Fruit fly (Drosophila melanogaster): ENCODE results near the gene CG1789.

Gene CG1789

DNA sequence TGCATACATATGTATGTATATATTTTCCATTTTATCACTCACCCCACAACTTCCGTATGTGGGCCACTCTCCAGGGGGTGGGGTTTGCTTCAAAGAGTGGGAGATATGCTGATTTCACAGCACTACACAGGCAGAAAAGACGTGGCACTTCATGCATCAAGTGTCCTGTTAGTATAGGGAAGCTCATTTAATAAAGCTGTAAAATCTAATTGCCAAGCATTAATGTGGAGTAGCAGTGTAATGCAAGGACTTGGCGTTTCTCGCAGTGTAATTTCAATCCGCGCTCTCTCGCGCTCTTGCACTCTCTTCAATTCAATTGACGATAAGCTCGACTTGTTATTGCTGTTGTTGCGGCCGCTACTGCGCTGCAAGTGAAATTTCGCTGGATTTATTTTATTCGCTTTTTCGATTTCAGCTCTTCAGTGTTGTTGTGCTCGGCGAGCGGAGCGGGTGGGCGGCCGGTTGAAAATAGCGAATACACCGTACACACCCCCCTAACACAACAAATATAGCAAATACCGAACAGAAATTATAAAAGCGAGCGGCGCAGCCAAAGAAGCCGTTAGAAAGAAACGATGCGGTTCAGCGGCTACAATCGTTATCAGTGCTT, 11.0 kb upstream of the CG1789 start, which contains the start of gene Hexo2 (continued):
- TF ChIP-seq oc (tag; optimal IDR thresholded peaks at IDR 0.05) (peak; percentile 96), Atf6 (GFP tag; IDR thresholded peaks at IDR 0.05) (peak; percentile 86), CG6854 (GFP tag; optimal IDR thresholded peaks at IDR 0.05) (peak; percentile 39), mirr (GFP tag; optimal IDR thresholded peaks at IDR 0.05) (peak; percentile 58), CG2199 (GFP tag; IDR thresholded peaks at IDR 0.05) (peak; percentile 97), CG10431 (GFP tag; optimal IDR thresholded peaks at IDR 0.05) (peak; percentile 63), gem (tag; optimal IDR thresholded peaks at IDR 0.05) (peak; percentile 93), CkIIα-i1 (GFP tag; IDR thresholded peaks at IDR 0.05) (peak; percentile 79; the same call in 1 of the 2 replicates), CG10321 (GFP tag; IDR thresholded peaks at IDR 0.05) (peak; percentile 55; the same call in 1 of the 2 replicates), E2f2 (GFP tag; IDR thresholded peaks at IDR 0.05) (peak; percentile 74), D (optimal IDR thresholded peaks at IDR 0.05) (no peak), D (GFP tag; optimal IDR thresholded peaks at IDR 0.05) (peak; percentile 94), CG14710 (tag; optimal IDR thresholded peaks at IDR 0.05) (peak; percentile 87), Sox102F (GFP tag; optimal IDR thresholded peaks at IDR 0.05) (peak; percentile 97), Lhr (GFP tag; optimal IDR thresholded peaks at IDR 0.05) (peak; percentile 81), sob (GFP tag; IDR thresholded peaks at IDR 0.05) (peak; percentile 94), tap (tag; optimal IDR thresholded peaks at IDR 0.05) (peak; percentile 90), Ets65A (GFP tag) (peak; percentile 99), CG30431 (GFP tag; optimal IDR thresholded peaks at IDR 0.05) (peak; percentile 94), pan (optimal IDR thresholded peaks at IDR 0.05) (no peak), pan (GFP tag; optimal IDR thresholded peaks at IDR 0.05 in 1 of 2, IDR thresholded peaks at IDR 0.05 in 1 of 2) (peak in 1 of 2 experiments; percentile 96), CG9727 (GFP tag; optimal IDR thresholded peaks at IDR 0.05) (peak; percentile 85), hkb (optimal IDR thresholded peaks at IDR 0.05) (no peak), hkb (GFP tag; IDR thresholded peaks at IDR 0.05) (peak; percentile 96), Elba2 (GFP tag; optimal IDR thresholded peaks at IDR 0.05) (peak; percentile 5), Abd-B (GFP tag; optimal IDR thresholded peaks at IDR 0.05) (peak; percentile 83), Dp (GFP tag; optimal IDR thresholded peaks at IDR 0.05) (no peak), ash1 (GFP tag; optimal IDR thresholded peaks at IDR 0.05) (no peak), Hmr (GFP tag; optimal IDR thresholded peaks at IDR 0.05) (peak; percentile 76), CG17802 (tag; optimal IDR thresholded peaks at IDR 0.05) (peak; percentile 86), Hsf (GFP tag; optimal IDR thresholded peaks at IDR 0.05) (peak; percentile 94), dysf (GFP tag; IDR thresholded peaks at IDR 0.05) (peak; percentile 95), CG30020 (tag; optimal IDR thresholded peaks at IDR 0.05) (peak; percentile 47), Opbp (GFP tag; IDR thresholded peaks at IDR 0.05; ENCODE audit: partially characterized antibody) (no peak), E2f1 (GFP tag; IDR thresholded peaks at IDR 0.05) (peak; percentile 93), Trl (optimal IDR thresholded peaks at IDR 0.05) (peak in 1 of 2 experiments; percentile 18), Trl (GFP tag; optimal IDR thresholded peaks at IDR 0.05) (peak; percentile 91), BEAF-32 (GFP tag; optimal IDR thresholded peaks at IDR 0.05) (no peak), vnd (GFP tag; IDR thresholded peaks at IDR 0.05; ENCODE audit: partially characterized antibody) (no peak), BtbVII (GFP tag; optimal IDR thresholded peaks at IDR 0.05) (peak; percentile 77), CG18764 (GFP tag; optimal IDR thresholded peaks at IDR 0.05) (peak; percentile 88), schlank (tag; optimal IDR thresholded peaks at IDR 0.05) (peak; percentile 53), Bteb2 (GFP tag; optimal IDR thresholded peaks at IDR 0.05) (peak; percentile 66), lov (optimal IDR thresholded peaks at IDR 0.05) (no peak), lov (GFP tag; IDR thresholded peaks at IDR 0.05) (peak; percentile 95), salm (tag; optimal IDR thresholded peaks at IDR 0.05) (peak; percentile 83), CG18262 (tag; optimal IDR thresholded peaks at IDR 0.05) (peak; percentile 91), PHDP (tag; optimal IDR thresholded peaks at IDR 0.05) (peak; percentile 86), bcd (GFP tag; optimal IDR thresholded peaks at IDR 0.05) (peak; percentile 92), H15 (GFP tag; IDR thresholded peaks at IDR 0.05) (peak; percentile 97), CG1832 (GFP tag; optimal IDR thresholded peaks at IDR 0.05) (no peak)

All from whole organism, embryonic.